Fruit fly (Drosophila melanogaster) whole organism, embryonic: Measurements from ENCODE around the gene CG5188.

Experiments used
- CG7372 ChIP-seq: fragments of 200-800 bp; sonication (Bioruptor generic); IDR thresholded peaks from 2 replicates; pipeline ENCODE4 v1.3.6; 2022; ENCODE audit warnings: missing biosample characterization, missing genetic modification characterization
- CG7928 ChIP-seq: fragments of 200-800 bp; sonication (Bioruptor generic); optimal IDR thresholded peaks from 2 replicates; lab custom pipeline; 2017; ENCODE audit warnings: missing biosample characterization, mild to moderate bottlenecking, missing genetic modification characterization
- CG8478 ChIP-seq: fragments of >200 bp; optimal IDR thresholded peaks from 2 replicates; lab custom pipeline; 2018
- CHES-1-like ChIP-seq: fragments of 200-800 bp; sonication (Bioruptor generic); optimal IDR thresholded peaks from 2 replicates; lab custom pipeline; 2016; ENCODE audit warnings: missing biosample characterization, missing genetic modification characterization
- Hmr ChIP-seq: fragments of 200-800 bp; sonication (Bioruptor generic); optimal IDR thresholded peaks from 3 replicates; lab custom pipeline; 2017; ENCODE audit warnings: mild to moderate bottlenecking, missing biosample characterization, missing genetic modification reagents, missing genetic modification characterization
- Sox102F ChIP-seq: fragments of 200-800 bp; sonication (Bioruptor generic); optimal IDR thresholded peaks from 2 replicates; lab custom pipeline; 2018; ENCODE audit warnings: missing biosample characterization, mild to moderate bottlenecking, missing genetic modification characterization, moderate library complexity

- TF ChIP-seq CG7372 (no peak), Sox102F (GFP tag; lab: Kevin White, UChicago) (no peak), CHES-1-like (GFP tag; lab: Kevin White, UChicago) (no peak), Hmr (no peak), CG7928 (no peak), CG8478 (no peak)
Observed at dm6 chr2L:10393467-10393866, 35.2 kb upstream of the CG5188 start.
